Fruit fly (Drosophila melanogaster) Kc167 (cell line): ENCODE data around the gene Ran.
A peak's percentile ranks its signal among the peaks of the same experiment; 100 is the strongest.

Experiments
- Myc ChIP-seq: fragments of >200 bp; optimal IDR thresholded peaks from 2 replicates; lab custom pipeline; 2017; ENCODE audit warnings: missing external identifiers
- Sin3A ChIP-seq: fragments of >200 bp; optimal IDR thresholded peaks from 2 replicates; lab custom pipeline; 2018; ENCODE audit warnings: missing external identifiers
- h ChIP-seq: fragments of >200 bp; optimal IDR thresholded peaks from 3 replicates; lab custom pipeline; 2018; ENCODE audit warnings: missing external identifiers
- insv ChIP-seq: fragments of >200 bp; optimal IDR thresholded peaks from 3 replicates; lab custom pipeline; 2018; ENCODE audit warnings: missing external identifiers
- psq ChIP-seq: fragments of >200 bp; optimal IDR thresholded peaks from 2 replicates; lab custom pipeline; 2017; ENCODE audit warnings: missing external identifiers
- ttk ChIP-seq: sonication (Bioruptor generic); optimal IDR thresholded peaks from 2 replicates; lab custom pipeline; 2017; ENCODE audit warnings: missing external identifiers

Gene Ran

DNA sequence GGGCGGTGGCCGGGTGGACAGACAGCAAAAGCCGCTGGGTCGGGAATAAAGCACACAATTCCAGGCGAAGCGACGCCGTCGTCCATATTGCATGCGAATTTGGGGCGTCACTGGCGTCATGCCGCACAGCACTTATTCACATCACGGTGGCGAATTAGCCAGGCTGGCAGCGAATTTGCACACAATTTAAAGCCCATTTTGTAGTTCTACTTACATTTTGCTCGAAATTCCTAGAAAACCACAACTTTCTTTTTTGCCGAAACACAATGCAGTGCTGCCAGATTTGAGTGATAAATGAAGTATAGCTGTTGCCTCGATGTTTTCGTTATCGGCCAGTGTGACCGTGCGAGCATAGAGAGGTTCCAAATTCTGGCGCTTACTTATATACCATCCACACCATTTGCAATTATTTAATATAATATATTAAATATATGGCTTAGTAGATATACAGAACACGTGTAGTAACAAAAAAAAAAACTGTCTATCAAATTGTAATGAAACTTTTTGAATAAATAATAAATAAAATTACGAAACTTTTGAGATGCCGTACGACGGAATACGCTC is at the start of gene Ran:
Gene Ran (minus strand): TSS at position 445 of the 564 bp plus-strand sequence.
- no peak for TF ChIP-seq ttk (lab: Kevin White, UChicago)
- TF ChIP-seq insv (lab: Kevin White, UChicago), result no peak
- TF ChIP-seq h (lab: Kevin White, UChicago), result no peak
- no peak for TF ChIP-seq psq
- TF ChIP-seq Sin3A (lab: Kevin White, UChicago), result no peak
- TF ChIP-seq Myc, result no peak

DNA sequence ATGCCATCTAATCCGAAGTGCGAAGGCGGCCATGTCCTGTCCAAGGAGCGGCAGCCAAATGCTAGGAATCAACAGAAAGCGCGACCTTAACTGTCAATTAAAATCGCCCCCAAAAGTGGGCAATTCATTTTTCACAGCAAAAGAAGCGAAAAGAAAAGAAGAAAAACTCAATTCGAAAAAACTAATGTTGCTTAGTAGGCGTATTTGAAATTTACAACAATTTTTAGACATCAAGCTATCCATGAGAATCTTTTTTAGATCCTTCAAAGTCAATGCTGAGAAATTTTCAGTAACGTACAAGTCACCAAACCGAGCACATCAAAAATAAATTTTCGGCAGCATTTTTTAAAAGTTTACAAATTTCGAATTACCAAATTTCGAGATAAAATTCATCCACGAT is 34.1 kb upstream of the Ran start, which contains the start of gene CG15200:
Gene CG15200 (plus strand): TSS at position 301 of the 400 bp plus-strand sequence.
- TF ChIP-seq insv (lab: Kevin White, UChicago) (no peak), Sin3A (lab: Kevin White, UChicago) (no peak), h (lab: Kevin White, UChicago) (no peak), Myc (no peak), psq (no peak), ttk (lab: Kevin White, UChicago) (no peak)

DNA sequence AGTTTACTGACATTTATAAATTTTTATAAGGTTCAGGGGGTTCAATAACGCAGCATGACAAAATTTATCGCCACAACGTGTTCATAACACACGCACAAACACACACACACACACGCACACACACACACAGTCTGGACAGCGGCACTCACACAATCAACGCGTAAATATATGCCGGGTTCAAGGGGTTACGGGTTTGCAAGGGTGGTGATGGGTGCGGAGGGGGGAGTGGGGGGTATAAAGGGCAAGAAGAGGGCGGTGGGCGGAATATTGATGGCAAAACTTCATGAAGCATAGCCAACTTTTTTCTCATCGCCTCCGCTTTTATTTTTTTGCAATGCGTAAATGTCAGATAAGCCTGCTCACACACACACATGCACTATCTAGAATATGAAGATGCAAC is 27.6 kb upstream of the Ran start:
- TF ChIP-seq Sin3A (lab: Kevin White, UChicago) (no peak), ttk (lab: Kevin White, UChicago) (no peak), h (lab: Kevin White, UChicago) (no peak), Myc (no peak), insv (lab: Kevin White, UChicago) (no peak), psq (no peak)

DNA sequence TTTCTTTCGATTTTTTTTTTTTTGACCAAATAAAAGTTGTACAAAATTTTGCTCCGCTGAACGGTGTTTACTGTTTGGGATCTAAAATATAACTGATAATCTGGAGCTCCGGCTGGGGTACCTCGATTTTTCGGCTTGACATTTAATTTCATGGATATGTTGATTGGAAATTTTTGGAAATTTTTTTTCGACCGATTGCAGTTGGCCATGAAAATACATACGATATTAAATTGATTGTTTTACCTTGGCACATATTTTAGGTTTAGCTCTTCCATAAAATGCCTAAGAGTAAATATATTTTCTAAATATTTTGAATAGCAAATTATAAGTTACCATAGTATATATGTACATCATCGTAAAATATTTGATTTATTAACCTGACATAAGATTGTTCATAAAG is 22.1 kb upstream of the Ran start, which contains the start of gene CG1394:
Gene CG1394 (minus strand): TSS at position 101 of the 400 bp plus-strand sequence.
- TF ChIP-seq ttk (lab: Kevin White, UChicago) (no peak), Myc (no peak), Sin3A (lab: Kevin White, UChicago) (no peak), insv (lab: Kevin White, UChicago) (no peak), psq (no peak), h (lab: Kevin White, UChicago) (no peak)

DNA sequence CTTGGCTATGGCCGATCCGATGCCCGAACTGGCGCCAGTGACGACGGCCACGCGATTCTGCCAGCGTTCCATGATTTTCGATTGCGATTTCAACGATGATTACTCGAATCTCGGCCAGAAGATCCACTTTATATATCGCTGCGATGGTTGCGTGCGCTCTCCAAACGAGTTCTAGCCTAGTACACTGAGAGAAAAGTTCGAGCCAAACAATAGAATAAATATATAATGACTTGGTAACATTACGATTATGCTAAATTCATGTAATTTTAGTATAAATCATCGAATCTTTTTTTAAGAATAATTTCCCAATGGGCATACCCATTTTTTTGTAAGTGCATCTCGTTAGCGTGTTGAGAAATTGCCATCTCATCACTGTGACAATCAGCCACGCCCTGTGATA is 20.4 kb upstream of the Ran start, which contains the start of gene Antdh:
Gene Antdh (minus strand): TSS at position 101 of the 400 bp plus-strand sequence.
- TF ChIP-seq insv (lab: Kevin White, UChicago), result no peak
- TF ChIP-seq psq, result no peak

DNA sequence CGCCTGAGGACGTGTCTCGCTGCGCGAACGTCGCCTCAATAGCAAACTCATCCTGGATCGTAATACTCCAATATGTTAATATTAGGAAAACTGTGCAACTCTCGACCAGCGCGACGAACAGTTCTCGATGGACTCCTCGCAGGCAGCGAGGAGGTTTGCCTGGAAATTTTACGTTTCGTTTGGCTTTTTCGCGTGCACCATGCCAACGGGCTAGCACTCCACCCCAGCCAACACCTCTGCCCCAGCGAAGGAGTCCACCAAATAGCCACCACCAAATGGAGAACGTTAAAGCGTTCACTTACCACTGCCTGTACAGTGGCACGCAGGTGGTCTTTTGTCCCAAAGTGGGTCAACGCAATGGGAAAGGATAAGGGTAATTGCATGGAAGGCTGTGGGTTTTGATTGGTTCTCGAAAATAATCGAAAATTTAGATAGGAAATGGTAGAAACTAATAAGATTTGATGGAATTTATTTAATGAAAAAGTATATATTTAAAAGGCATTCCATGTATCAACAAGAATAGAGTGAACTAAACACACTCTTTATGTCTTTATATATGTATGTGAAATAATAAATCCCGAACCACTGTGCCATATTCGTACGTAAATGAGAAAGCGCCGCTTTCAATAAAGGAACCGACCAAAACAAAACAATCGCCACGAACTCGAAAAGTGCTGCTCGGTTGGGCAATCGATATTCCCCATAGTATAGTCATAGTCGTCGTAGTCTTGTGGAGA is 11.4 kb upstream of the Ran start, which contains the start of gene CG32668:
Gene CG32668 (minus strand): TSS at position 51 of the 737 bp plus-strand sequence.
- TF ChIP-seq h (lab: Kevin White, UChicago) (no peak), insv (lab: Kevin White, UChicago) (no peak), psq (no peak), Sin3A (lab: Kevin White, UChicago) (no peak), Myc (no peak), ttk (lab: Kevin White, UChicago) (no peak)

DNA sequence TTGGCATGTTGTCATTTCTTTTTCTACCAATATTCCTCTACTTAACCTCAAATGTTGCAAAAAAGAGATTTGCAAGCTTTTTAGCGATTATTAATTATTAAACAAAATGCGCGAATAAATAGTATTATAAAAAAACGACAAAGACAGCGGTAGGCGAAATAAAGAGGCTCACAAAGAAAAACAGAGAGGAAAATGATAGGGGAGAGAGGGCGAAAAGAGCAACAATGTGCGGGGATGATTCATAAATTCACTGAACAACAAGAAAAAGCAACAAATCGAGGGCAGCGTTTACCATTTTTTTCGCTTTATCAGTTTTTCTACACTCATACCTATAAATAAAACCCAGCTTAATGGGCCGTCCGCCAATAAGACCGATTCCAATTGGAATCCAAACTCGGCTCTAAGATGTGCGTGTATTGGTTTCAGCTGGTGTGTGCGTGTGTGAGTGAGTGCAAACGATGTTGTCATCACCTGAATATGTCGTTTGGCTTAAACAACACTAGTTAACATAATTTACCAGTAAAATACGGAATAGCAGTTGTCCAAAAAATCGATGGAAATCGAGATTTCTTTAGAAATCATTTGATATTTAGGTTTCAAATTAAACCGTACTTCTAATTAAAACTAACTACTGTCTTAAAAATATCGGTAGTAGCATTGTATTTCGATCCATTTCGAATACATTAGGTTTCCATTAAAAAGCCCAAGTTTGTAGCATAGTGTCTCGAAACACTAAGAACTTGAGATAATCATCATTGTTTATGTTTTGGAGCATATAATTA is 7.5 kb upstream of the Ran start:
- no peak for TF ChIP-seq ttk (lab: Kevin White, UChicago)
- no peak for TF ChIP-seq Sin3A (lab: Kevin White, UChicago)
- TF ChIP-seq h (lab: Kevin White, UChicago), result no peak
- no peak for TF ChIP-seq psq
- no peak for TF ChIP-seq insv (lab: Kevin White, UChicago)
- TF ChIP-seq Myc, result no peak

DNA sequence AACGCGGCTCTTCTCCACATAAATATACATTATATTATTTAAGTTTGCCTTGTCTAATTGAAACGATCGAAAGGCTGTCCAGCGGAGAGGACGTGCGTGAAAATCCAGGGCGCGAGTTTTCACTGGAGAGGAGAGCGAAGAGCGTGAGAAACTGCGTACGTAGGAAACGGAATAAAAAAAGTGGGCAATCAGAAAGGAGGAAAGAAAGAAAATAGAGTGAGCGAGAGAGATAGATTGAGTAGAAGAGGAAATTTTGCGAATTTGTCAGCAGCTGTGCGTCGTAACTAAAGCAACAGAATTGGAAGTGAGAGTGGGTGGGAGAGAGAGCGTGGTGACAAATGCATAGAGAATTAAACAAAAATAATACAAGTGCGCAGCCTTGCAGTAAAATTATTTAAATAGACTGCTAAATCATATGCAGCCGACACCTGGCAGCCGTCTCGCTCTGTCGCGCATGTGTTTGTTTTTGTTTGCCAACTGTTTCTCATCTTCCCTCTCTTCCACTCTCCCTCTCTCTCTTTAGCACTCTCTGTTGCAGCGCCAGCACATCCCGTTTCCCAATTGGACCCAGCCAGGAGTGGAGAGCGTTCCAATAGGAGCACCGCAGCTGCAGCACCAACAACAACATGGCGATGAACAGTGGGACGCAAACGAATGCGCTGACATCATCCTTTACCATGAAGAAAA is 6.1 kb upstream of the Ran start:
- TF ChIP-seq ttk (lab: Kevin White, UChicago) (no peak), Myc (no peak), psq (no peak), h (lab: Kevin White, UChicago) (no peak), insv (lab: Kevin White, UChicago) (no peak), Sin3A (lab: Kevin White, UChicago) (no peak)

DNA sequence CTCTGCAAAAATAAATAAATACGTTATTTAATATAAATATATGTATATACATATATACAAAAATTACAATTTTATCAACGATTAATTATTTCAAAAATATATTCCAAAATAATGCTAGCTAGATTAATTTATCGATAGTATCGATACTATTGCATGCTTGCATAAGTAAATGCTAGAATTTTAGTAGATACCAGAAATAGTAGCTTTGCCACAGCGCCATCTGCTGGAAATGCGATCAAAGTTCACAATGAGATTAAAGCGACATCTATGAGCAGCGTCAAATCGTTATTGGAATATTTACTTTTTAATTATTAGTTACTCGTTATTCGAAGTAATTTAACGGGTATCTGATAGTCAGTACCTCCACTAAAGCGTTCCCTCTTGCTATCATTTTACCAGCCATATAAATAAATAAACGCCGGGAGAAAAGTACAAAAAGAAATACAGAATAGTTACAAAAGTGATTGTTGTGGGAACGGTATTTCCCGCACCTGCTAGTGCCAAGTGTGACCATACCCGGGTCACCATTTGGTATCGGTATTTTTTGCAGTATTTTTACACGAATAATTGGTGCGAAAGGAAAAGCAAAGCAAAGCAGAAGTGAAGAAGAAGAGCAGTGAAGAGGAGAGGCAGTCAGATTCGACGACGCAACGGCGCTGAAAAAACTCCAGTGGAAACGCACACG is 5.5 kb upstream of the Ran start, which contains the start of the genes rtv and Dlic:
Gene rtv (minus strand): TSS at position 165 of the 685 bp plus-strand sequence.
Gene Dlic (plus strand): TSS at position 596 of the 685 bp plus-strand sequence.
- TF ChIP-seq Myc, result no peak
- peak; percentile 96 for TF ChIP-seq psq

DNA sequence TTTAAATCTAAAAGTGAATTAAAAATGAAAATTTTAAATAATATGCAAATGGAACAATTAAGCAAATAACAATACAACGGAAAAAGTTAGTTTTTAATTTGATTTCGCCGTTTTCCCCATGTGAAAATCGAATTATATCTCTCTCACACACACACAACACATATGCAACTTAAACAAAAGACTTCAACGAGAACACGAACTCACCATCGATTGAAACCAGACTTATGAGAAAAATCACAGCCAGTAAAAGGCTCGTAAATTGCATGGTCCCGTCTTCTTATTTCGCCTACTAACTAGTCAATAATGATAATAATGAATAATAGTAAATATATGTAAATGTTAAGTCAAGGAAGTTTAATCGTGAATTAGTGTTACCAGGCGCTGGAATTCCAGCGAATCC is 4.9 kb upstream of the Ran start:
- no peak for TF ChIP-seq Myc
- TF ChIP-seq insv (lab: Kevin White, UChicago), result no peak

DNA sequence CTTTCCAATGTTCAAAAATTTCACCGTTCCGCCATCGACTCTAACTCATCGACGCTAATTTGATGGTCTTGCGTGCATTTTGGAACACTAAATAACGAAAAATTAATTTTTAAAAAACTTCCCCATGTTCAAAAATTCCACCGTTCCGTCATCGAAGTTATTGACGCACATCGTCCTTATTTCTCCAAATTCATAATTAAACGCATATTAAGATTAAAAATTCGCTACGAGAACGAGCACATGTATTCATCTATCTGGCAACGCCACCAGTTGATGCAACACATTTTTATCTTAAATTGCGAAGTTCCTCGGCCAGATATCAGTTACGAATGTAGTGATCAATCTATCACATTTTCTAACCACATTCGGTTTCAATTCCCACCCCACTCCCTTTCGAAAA is 685 bp upstream of the Ran start, which contains the start of gene Lint-1:
Gene Lint-1 (plus strand): TSS at position 123 of the 400 bp plus-strand sequence.
- TF ChIP-seq ttk (lab: Kevin White, UChicago) (no peak), Myc (no peak), psq (no peak)
